Worm (Caenorhabditis elegans) whole organism, early embryonic: ENCODE data around the gene ncs-7.

ENCODE experiments used
- aly-1 ChIP-seq: sonication (generic microtip); optimal IDR thresholded peaks from 2 replicates; lab custom pipeline; 2016; ENCODE audit warnings: missing genetic modification characterization, missing compliant biosample characterization
- flt-1 ChIP-seq: fragments of 200-800 bp; sonication (Bioruptor generic); IDR thresholded peaks from 2 replicates; pipeline ENCODE4 v1.3.6; 2022; ENCODE audit warnings: missing genetic modification characterization, missing compliant biosample characterization

DNA sequence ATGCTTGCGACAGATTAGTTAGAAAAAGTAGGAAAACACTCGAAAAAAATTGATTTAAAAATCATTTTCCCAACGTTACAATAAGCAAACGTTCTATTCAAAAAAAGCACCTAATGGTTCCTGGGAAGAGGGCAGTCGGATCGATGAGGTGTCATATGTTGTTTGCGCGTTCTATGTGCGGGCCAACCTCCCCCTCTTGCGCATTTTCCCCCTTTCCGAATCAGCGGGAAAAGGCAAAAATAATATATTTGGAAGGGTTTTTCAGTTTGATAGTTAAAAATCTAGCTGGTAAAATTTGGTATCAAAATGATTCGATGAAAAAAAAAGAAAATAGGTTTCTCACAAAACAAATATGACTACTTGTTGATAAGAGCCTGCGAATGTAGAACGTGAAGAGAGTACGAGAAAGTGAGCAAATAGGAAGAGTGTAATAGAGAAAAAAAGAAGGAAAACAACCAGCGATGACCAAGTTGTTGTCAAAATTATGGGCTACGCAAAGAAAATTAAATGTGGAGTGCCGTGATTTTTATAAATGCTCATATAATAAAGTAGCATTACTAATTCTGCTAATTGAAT lies 3.9 kb upstream of the ncs-7 start:
- TF ChIP-seq aly-1 (no peak), flt-1 (no peak)
